Worm (Caenorhabditis elegans) whole organism, L4 larva: Measurements from ENCODE around the gene col-111.

Source experiments
- F10B5.3 ChIP-seq: sonication (generic microtip); optimal IDR thresholded peaks from 2 replicates; lab custom pipeline; 2016; ENCODE audit warnings: mild to moderate bottlenecking, missing genetic modification characterization, missing compliant biosample characterization
- F44E2.7 ChIP-seq: fragments of 200-800 bp; sonication (Bioruptor generic); IDR thresholded peaks from 2 replicates; pipeline ENCODE4 v2.1.2; 2022; ENCODE audit warnings: missing genetic modification characterization, missing compliant biosample characterization
- T20F7.1 ChIP-seq: fragments of 200-800 bp; sonication (Bioruptor generic); optimal IDR thresholded peaks from 2 replicates; lab custom pipeline; 2018; ENCODE audit warnings: mild to moderate bottlenecking, missing genetic modification characterization, missing compliant biosample characterization
- T26A8.4 ChIP-seq: fragments of 200-800 bp; sonication (Bioruptor generic); IDR thresholded peaks from 2 replicates; pipeline ENCODE4 v1.3.6; 2022; ENCODE audit warnings: missing genetic modification characterization, missing compliant biosample characterization
- ZK546.5 ChIP-seq, 2 experiments: sonication (generic microtip); optimal IDR thresholded peaks; 2 replicates each; lab custom pipeline; 2017; ENCODE audit warnings: missing biosample characterization in 2 of 2, missing genetic modification characterization in 2 of 2
- aha-1 ChIP-seq: fragments of 150-350 bp; peaks from one replicate; lab custom pipeline; 2014; ENCODE audit warnings: missing biosample characterization, missing genetic modification characterization
- arid-1 ChIP-seq: fragments of 200-800 bp; sonication (Bioruptor generic); conservative IDR thresholded peaks from 2 replicates; pipeline ENCODE4 v1.3.6; 2022; ENCODE audit warnings: missing genetic modification reagents, missing genetic modification characterization, missing compliant biosample characterization
- attf-4 ChIP-seq: sonication (generic microtip); optimal IDR thresholded peaks from 3 replicates; lab custom pipeline; 2017; ENCODE audit warnings: missing biosample characterization, missing genetic modification characterization
- ceh-28 ChIP-seq: fragments of 150-350 bp; optimal IDR thresholded peaks from 2 replicates; lab custom pipeline; 2014; ENCODE audit warnings: missing biosample characterization, missing genetic modification reagents, missing genetic modification characterization
- ceh-44 ChIP-seq: fragments of 200-800 bp; sonication (Bioruptor generic); IDR thresholded peaks from 2 replicates; pipeline ENCODE4 v1.3.6; 2022; ENCODE audit warnings: missing genetic modification reagents, missing genetic modification characterization, missing compliant biosample characterization
- daf-12 ChIP-seq: fragments of 150-350 bp; optimal IDR thresholded peaks from 2 replicates; lab custom pipeline; 2014; ENCODE audit warnings: missing biosample characterization, missing genetic modification reagents, missing genetic modification characterization
- daf-16 ChIP-seq, 3 experiments: sonication (generic microtip); optimal IDR thresholded peaks; 2 replicates each; lab custom pipeline; 2016 to 2017; ENCODE audit warnings: missing genetic modification characterization in 3 of 3, missing genetic modification reagents in 3 of 3, mild to moderate bottlenecking in 2 of 3, missing compliant biosample characterization in 2 of 3, missing biosample characterization in 1 of 3, moderate library complexity in 1 of 3
- daf-19 ChIP-seq: fragments of 200-800 bp; sonication (Bioruptor generic); conservative IDR thresholded peaks from 2 replicates; pipeline ENCODE4 v1.3.6; 2022; ENCODE audit warnings: missing genetic modification characterization, missing compliant biosample characterization
- daf-8 ChIP-seq: fragments of 200-800 bp; sonication (Bioruptor generic); IDR thresholded peaks from 2 replicates; pipeline ENCODE4 v1.3.6; 2022; ENCODE audit warnings: missing genetic modification characterization, missing compliant biosample characterization
- dmd-6 ChIP-seq: fragments of 200-800 bp; sonication (Bioruptor generic); IDR thresholded peaks from 2 replicates; pipeline ENCODE4 v1.3.6; 2022; ENCODE audit warnings: missing genetic modification reagents, missing genetic modification characterization, missing compliant biosample characterization
- dmd-9 ChIP-seq: fragments of 200-800 bp; sonication (Bioruptor generic); IDR thresholded peaks from 2 replicates; pipeline ENCODE4 v1.3.6; 2022; ENCODE audit warnings: missing genetic modification reagents, missing genetic modification characterization, missing compliant biosample characterization
- dpl-1 ChIP-seq: fragments of 150-350 bp; optimal IDR thresholded peaks from 2 replicates; lab custom pipeline; 2014; ENCODE audit warnings: missing biosample characterization, missing genetic modification reagents, missing genetic modification characterization
- duxl-1 ChIP-seq: sonication (generic microtip); optimal IDR thresholded peaks from 2 replicates; lab custom pipeline; 2016; ENCODE audit warnings: mild to moderate bottlenecking, missing genetic modification characterization, moderate library complexity, missing compliant biosample characterization; ENCODE audit not compliant: poor library complexity
- dve-1 ChIP-seq: sonication (generic microtip); optimal IDR thresholded peaks from 2 replicates; lab custom pipeline; 2017; ENCODE audit warnings: antibody characterized with exemption, mild to moderate bottlenecking, missing genetic modification characterization, missing compliant biosample characterization; ENCODE audit not compliant: insufficient read depth
- lin-13 ChIP-seq: fragments of 150-350 bp; optimal IDR thresholded peaks from 2 replicates; lab custom pipeline; 2014; ENCODE audit warnings: missing biosample characterization, missing genetic modification reagents, missing genetic modification characterization
- lin-38 ChIP-seq: fragments of 200-800 bp; sonication (Bioruptor generic); IDR thresholded peaks from 2 replicates; pipeline ENCODE4 v1.3.6; 2022; ENCODE audit warnings: missing genetic modification reagents, missing genetic modification characterization, missing compliant biosample characterization
- lir-3 ChIP-seq: sonication (generic microtip); optimal IDR thresholded peaks from 2 replicates; lab custom pipeline; 2016; ENCODE audit warnings: mild to moderate bottlenecking, missing genetic modification characterization, missing compliant biosample characterization
- lsy-2 ChIP-seq, 2 experiments: fragments of 150-350 bp in 1 of 2; sonication (generic microtip) in 1 of 2; optimal IDR thresholded peaks; 2 replicates each; lab custom pipeline; 2014 to 2017; ENCODE audit warnings: missing biosample characterization in 2 of 2, missing genetic modification characterization in 2 of 2
- madf-5 ChIP-seq, 2 experiments: fragments of 200-800 bp; sonication (Bioruptor generic); IDR thresholded peaks; 2 replicates each; pipeline ENCODE4 v1.3.6; 2022; ENCODE audit warnings: missing compliant biosample characterization in 2 of 2, missing genetic modification characterization in 2 of 2
- mdl-1 ChIP-seq, 2 experiments: fragments of 150-350 bp in 1 of 2; sonication (generic microtip) in 1 of 2; optimal IDR thresholded peaks; 2 replicates each; lab custom pipeline; 2014 to 2017; ENCODE audit warnings: missing biosample characterization in 2 of 2, missing genetic modification characterization in 2 of 2
- mxl-2 ChIP-seq: fragments of 200-800 bp; sonication (Bioruptor generic); conservative IDR thresholded peaks from 2 replicates; pipeline ENCODE4 v1.3.6; 2022; ENCODE audit warnings: missing genetic modification reagents, missing genetic modification characterization, missing compliant biosample characterization
- mxl-3 ChIP-seq: fragments of 200-800 bp; sonication (Bioruptor generic); optimal IDR thresholded peaks from 2 replicates; lab custom pipeline; 2018; ENCODE audit warnings: mild to moderate bottlenecking, missing genetic modification characterization, missing compliant biosample characterization
- nhr-10 ChIP-seq: fragments of 150-350 bp; optimal IDR thresholded peaks from 2 replicates; lab custom pipeline; 2014; ENCODE audit warnings: missing biosample characterization, missing genetic modification characterization
- nhr-102 ChIP-seq: sonication (generic microtip); optimal IDR thresholded peaks from 2 replicates; lab custom pipeline; 2016; ENCODE audit warnings: mild to moderate bottlenecking, missing genetic modification characterization, moderate library complexity, missing compliant biosample characterization
- nhr-237 ChIP-seq: sonication (generic microtip); optimal IDR thresholded peaks from 2 replicates; lab custom pipeline; 2017; ENCODE audit warnings: missing biosample characterization, missing genetic modification characterization
- nhr-28 ChIP-seq: fragments of 150-350 bp; optimal IDR thresholded peaks from 2 replicates; lab custom pipeline; 2014; ENCODE audit warnings: missing biosample characterization, missing genetic modification characterization
- nhr-42 ChIP-seq: fragments of 200-800 bp; sonication (Bioruptor generic); IDR thresholded peaks from 2 replicates; pipeline ENCODE4 v1.3.6; 2022; ENCODE audit warnings: missing genetic modification characterization, missing compliant biosample characterization
- nhr-76 ChIP-seq: fragments of 150-350 bp; optimal IDR thresholded peaks from 2 replicates; lab custom pipeline; 2014; ENCODE audit warnings: missing biosample characterization, missing genetic modification characterization
- nhr-77 ChIP-seq: fragments of 150-350 bp; optimal IDR thresholded peaks from 2 replicates; lab custom pipeline; 2014; ENCODE audit warnings: missing biosample characterization, missing genetic modification characterization
- pha-4 ChIP-seq, 2 experiments: fragments of 150-350 bp in 1 of 2; fragments of 200-800 bp in 1 of 2; sonication (Bioruptor generic) in 1 of 2; IDR thresholded peaks in 1 of 2; optimal IDR thresholded peaks in 1 of 2; 2 replicates each; pipeline versions ENCODE4 v1.3.6 to Lab custom; 2014 to 2022; ENCODE audit warnings: missing genetic modification characterization in 2 of 2, missing genetic modification reagents in 2 of 2, missing biosample characterization in 1 of 2, missing compliant biosample characterization in 1 of 2
- pqm-1 ChIP-seq: sonication (generic microtip); optimal IDR thresholded peaks from 2 replicates; lab custom pipeline; 2017; ENCODE audit warnings: missing biosample characterization, missing genetic modification characterization
- sdz-12 ChIP-seq: fragments of 200-800 bp; sonication (Bioruptor generic); optimal IDR thresholded peaks from 2 replicates; lab custom pipeline; 2018; ENCODE audit warnings: mild to moderate bottlenecking, missing genetic modification characterization, missing compliant biosample characterization
- snpc-1.2 ChIP-seq: fragments of 200-800 bp; sonication (Bioruptor generic); IDR thresholded peaks from 2 replicates; pipeline ENCODE4 v1.3.6; 2022; ENCODE audit warnings: missing genetic modification reagents, missing genetic modification characterization, missing compliant biosample characterization
- snpc-4 ChIP-seq: fragments of 150-350 bp; optimal IDR thresholded peaks from 2 replicates; lab custom pipeline; 2014; ENCODE audit warnings: missing biosample characterization, missing genetic modification characterization
- spr-1 ChIP-seq: sonication (generic microtip); optimal IDR thresholded peaks from 2 replicates; lab custom pipeline; 2016; ENCODE audit warnings: mild to moderate bottlenecking, missing genetic modification characterization, missing compliant biosample characterization
- unc-62 ChIP-seq, 3 experiments: fragments of 150-350 bp in 1 of 3; sonication (generic microtip); optimal IDR thresholded peaks in 2 of 3; peaks in 1 of 3; 1 replicate in 1 of 3; 2 replicates in 2 of 3; lab custom pipeline; 2014 to 2017; ENCODE audit warnings: missing biosample characterization in 3 of 3, missing genetic modification characterization in 3 of 3, missing genetic modification reagents in 3 of 3, missing genotype in 1 of 3
- zfp-3 ChIP-seq: fragments of 200-800 bp; sonication (Bioruptor generic); conservative IDR thresholded peaks from 2 replicates; pipeline ENCODE4 v1.3.6; 2022; ENCODE audit warnings: missing genetic modification reagents, missing genetic modification characterization, missing compliant biosample characterization
- zip-11 ChIP-seq: fragments of 200-800 bp; sonication (Bioruptor generic); IDR thresholded peaks from 2 replicates; pipeline ENCODE4 v1.3.6; 2022; ENCODE audit warnings: missing genetic modification characterization, missing compliant biosample characterization
- ztf-11 ChIP-seq: fragments of 150-350 bp; optimal IDR thresholded peaks from 2 replicates; lab custom pipeline; 2014; ENCODE audit warnings: missing biosample characterization, missing genetic modification characterization
- ztf-7 ChIP-seq: fragments of 150-350 bp; optimal IDR thresholded peaks from 2 replicates; lab custom pipeline; 2014; ENCODE audit warnings: missing biosample characterization, missing genetic modification characterization

The col-111 gene

DNA sequence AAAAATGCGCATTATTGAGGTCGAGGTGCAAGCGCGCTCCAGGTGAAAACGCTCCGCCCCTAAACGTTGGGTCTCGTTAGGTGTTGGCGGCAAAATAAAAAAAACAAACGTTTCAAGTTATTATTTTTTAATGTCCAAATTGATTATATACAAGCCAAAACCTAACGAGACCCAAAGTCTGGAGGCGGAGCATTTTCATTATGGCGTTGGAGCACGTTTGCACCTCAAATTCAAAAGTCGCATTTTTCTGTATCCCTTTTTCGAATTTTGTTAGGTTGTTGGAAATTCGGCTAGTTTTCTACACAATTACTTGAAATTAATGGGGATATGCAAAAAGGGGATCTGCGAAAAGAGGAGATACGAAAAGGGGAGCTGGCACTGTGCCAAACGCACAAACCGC lies at the start of gene col-111:
TSS of gene col-111 (minus strand) at position 101 of the 400 bp plus-strand sequence.
- TF ChIP-seq aha-1: no peak
- no peak for TF ChIP-seq sdz-12 (GFP tag; lab: Kevin White, UChicago)
- TF ChIP-seq unc-62 (GFP tag; optimal IDR thresholded peaks at IDR 0.05 in 1 of 2; lab: Kevin White, UChicago): no peak
- TF ChIP-seq unc-62 (tag; optimal IDR thresholded peaks at IDR 0.05; lab: Kevin White, UChicago): no peak
- no peak for TF ChIP-seq lin-13 (GFP tag; lab: Kevin White, UChicago)
- TF ChIP-seq nhr-102 (tag; lab: Kevin White, UChicago): no peak
- no peak for TF ChIP-seq daf-12 (tag; lab: Kevin White, UChicago)
- no peak for TF ChIP-seq mxl-2 (GFP tag; lab: Robert Waterston, UW)
- TF ChIP-seq ceh-44 (GFP tag; lab: Robert Waterston, UW): no peak
- TF ChIP-seq daf-16 (GFP tag; optimal IDR thresholded peaks at IDR 0.05; lab: Kevin White, UChicago): no peak
- no peak for TF ChIP-seq daf-16 (tag; optimal IDR thresholded peaks at IDR 0.05; lab: Kevin White, UChicago)
- TF ChIP-seq ztf-7 (tag; lab: Kevin White, UChicago): no peak
- TF ChIP-seq snpc-1.2 (GFP tag; lab: Robert Waterston, UW): no peak
- TF ChIP-seq, all 104 proteins: peak for 0

DNA sequence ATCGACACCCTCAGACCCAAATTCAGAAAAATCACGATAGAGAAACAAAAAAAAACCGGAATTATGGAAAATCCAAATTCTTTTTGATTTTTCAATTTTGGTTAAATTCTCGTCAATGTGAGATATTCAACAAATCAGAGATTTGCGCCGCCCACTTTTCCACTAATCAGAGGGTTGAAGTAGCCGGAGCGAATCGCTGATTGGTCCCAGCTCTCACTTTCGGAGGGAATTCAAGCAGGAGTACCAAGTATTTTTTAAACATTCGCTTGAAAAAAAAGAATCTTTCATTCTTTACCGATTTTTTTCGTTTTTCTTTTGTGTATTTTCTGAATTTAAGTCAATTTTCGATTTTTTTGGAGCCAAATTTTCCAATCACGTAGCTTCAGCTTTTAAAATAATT lies 48.1 kb upstream of the col-111 start:
- TF ChIP-seq nhr-237 (no peak), arid-1 (no peak)

ce11 chrIV:4705182-4705581 lies 47.4 kb upstream of the col-111 start:
- TF ChIP-seq attf-4 (tag; lab: Kevin White, UChicago) (no peak), zip-11 (GFP tag; lab: Robert Waterston, UW) (no peak), nhr-28 (peak; percentile 86), dmd-6 (peak; percentile 70; the same call in 1 of the 2 replicates), dmd-9 (GFP tag; lab: Robert Waterston, UW) (0 out of 2 replicates have a peak, but pooled peaks have one; percentile 37), mdl-1 (tag; optimal IDR thresholded peaks at IDR 0.05; lab: Kevin White, UChicago) (peak in 1 of 2 experiments; percentile 56), T26A8.4 (GFP tag; lab: Robert Waterston, UW) (no peak), snpc-4 (tag; lab: Kevin White, UChicago) (no peak), zfp-3 (GFP tag; lab: Robert Waterston, UW) (no peak), nhr-77 (tag; lab: Kevin White, UChicago) (peak; percentile 43), pha-4 (GFP tag; IDR thresholded peaks at IDR 0.05; lab: Robert Waterston, UW) (0 out of 2 replicates have a peak, but pooled peaks have one; percentile 15), pha-4 (tag; optimal IDR thresholded peaks at IDR 0.05; lab: Kevin White, UChicago) (no peak), pqm-1 (tag; lab: Kevin White, UChicago) (peak; percentile 35), F44E2.7 (no peak), daf-12 (tag; lab: Kevin White, UChicago) (no peak), nhr-76 (tag; lab: Kevin White, UChicago) (no peak), dpl-1 (GFP tag; lab: Kevin White, UChicago) (peak; percentile 22), mxl-3 (GFP tag; lab: Kevin White, UChicago) (peak; percentile 90), duxl-1 (tag; lab: Kevin White, UChicago) (no peak), aha-1 (no peak), nhr-10 (tag; lab: Kevin White, UChicago) (no peak), arid-1 (peak; percentile 43; the same call in 1 of the 2 replicates), F10B5.3 (tag; lab: Kevin White, UChicago) (no peak), lsy-2 (tag; optimal IDR thresholded peaks at IDR 0.05; lab: Kevin White, UChicago) (peak; percentile 47 to 77), dve-1 (tag; lab: Kevin White, UChicago) (peak; percentile 59), sdz-12 (GFP tag; lab: Kevin White, UChicago) (no peak), nhr-42 (GFP tag; lab: Robert Waterston, UW) (0 out of 2 replicates have a peak, but pooled peaks have one; percentile 48), daf-19 (GFP tag; lab: Robert Waterston, UW) (no peak), unc-62 (GFP tag; optimal IDR thresholded peaks at IDR 0.05 in 1 of 2; lab: Kevin White, UChicago) (no peak), unc-62 (tag; optimal IDR thresholded peaks at IDR 0.05; lab: Kevin White, UChicago) (no peak), ceh-28 (tag; lab: Kevin White, UChicago) (no peak), ztf-11 (tag; lab: Kevin White, UChicago) (no peak), lin-13 (GFP tag; lab: Kevin White, UChicago) (peak; percentile 68), lin-38 (GFP tag; lab: Robert Waterston, UW) (peak; percentile 67), madf-5 (GFP tag; IDR thresholded peaks at IDR 0.05; lab: Robert Waterston, UW) (no peak), mxl-2 (GFP tag; lab: Robert Waterston, UW) (no peak), lir-3 (tag; lab: Kevin White, UChicago) (no peak), daf-8 (no peak), T20F7.1 (GFP tag; lab: Kevin White, UChicago) (no peak), ZK546.5 (tag; optimal IDR thresholded peaks at IDR 0.05; lab: Kevin White, UChicago) (no peak), spr-1 (tag; lab: Kevin White, UChicago) (no peak), snpc-1.2 (GFP tag; lab: Robert Waterston, UW) (no peak)
